Worm (Caenorhabditis elegans) whole organism, L4 larva: Measurements from ENCODE around the gene srv-2.
A peak's percentile ranks its signal among the peaks of the same experiment; 100 is the strongest.

ENCODE experiments used
- F26F4.8 ChIP-seq: fragments of 200-800 bp; sonication (Bioruptor generic); conservative IDR thresholded peaks from 2 replicates; pipeline ENCODE4 v1.3.6; 2022; ENCODE audit warnings: missing genetic modification characterization, missing compliant biosample characterization
- F37D6.2 ChIP-seq: sonication (generic microtip); optimal IDR thresholded peaks from 2 replicates; lab custom pipeline; 2016; ENCODE audit warnings: mild to moderate bottlenecking, missing genetic modification characterization, missing compliant biosample characterization
- F44E2.7 ChIP-seq: fragments of 200-800 bp; sonication (Bioruptor generic); IDR thresholded peaks from 2 replicates; pipeline ENCODE4 v2.1.2; 2022; ENCODE audit warnings: missing genetic modification characterization, missing compliant biosample characterization
- T26A8.4 ChIP-seq: fragments of 200-800 bp; sonication (Bioruptor generic); IDR thresholded peaks from 2 replicates; pipeline ENCODE4 v1.3.6; 2022; ENCODE audit warnings: missing genetic modification characterization, missing compliant biosample characterization
- Y5F2A.4 ChIP-seq: fragments of 200-800 bp; sonication (Bioruptor generic); optimal IDR thresholded peaks from 2 replicates; lab custom pipeline; 2018; ENCODE audit warnings: mild to moderate bottlenecking, missing genetic modification characterization, missing compliant biosample characterization
- aha-1 ChIP-seq: fragments of 150-350 bp; peaks from one replicate; lab custom pipeline; 2014; ENCODE audit warnings: missing biosample characterization, missing genetic modification characterization
- aly-2 ChIP-seq: sonication (generic microtip); optimal IDR thresholded peaks from 2 replicates; lab custom pipeline; 2018; ENCODE audit warnings: missing biosample characterization, missing genetic modification characterization
- arid-1 ChIP-seq: fragments of 200-800 bp; sonication (Bioruptor generic); conservative IDR thresholded peaks from 2 replicates; pipeline ENCODE4 v1.3.6; 2022; ENCODE audit warnings: missing genetic modification reagents, missing genetic modification characterization, missing compliant biosample characterization
- ceh-28 ChIP-seq: fragments of 150-350 bp; optimal IDR thresholded peaks from 2 replicates; lab custom pipeline; 2014; ENCODE audit warnings: missing biosample characterization, missing genetic modification reagents, missing genetic modification characterization
- ceh-32 ChIP-seq: sonication (generic microtip); optimal IDR thresholded peaks from 2 replicates; lab custom pipeline; 2016; ENCODE audit warnings: mild to moderate bottlenecking, missing genetic modification characterization, missing compliant biosample characterization; ENCODE audit not compliant: poor library complexity
- ces-1 ChIP-seq: fragments of 150-350 bp; sonication (generic microtip); optimal IDR thresholded peaks from 4 replicates; lab custom pipeline; 2014; ENCODE audit warnings: missing biosample characterization, missing genetic modification reagents, missing genetic modification characterization
- cey-2 ChIP-seq: sonication (generic microtip); optimal IDR thresholded peaks from 3 replicates; lab custom pipeline; 2017; ENCODE audit warnings: missing genetic modification characterization, mild to moderate bottlenecking, missing compliant biosample characterization, antibody characterized with exemption, borderline replicate concordance; ENCODE audit not compliant: insufficient read depth
- daf-16 ChIP-seq, 3 experiments: sonication (generic microtip); optimal IDR thresholded peaks; 2 replicates each; lab custom pipeline; 2016 to 2017; ENCODE audit warnings: missing genetic modification characterization in 3 of 3, missing genetic modification reagents in 3 of 3, mild to moderate bottlenecking in 2 of 3, missing compliant biosample characterization in 2 of 3, missing biosample characterization in 1 of 3, moderate library complexity in 1 of 3
- daf-19 ChIP-seq: fragments of 200-800 bp; sonication (Bioruptor generic); conservative IDR thresholded peaks from 2 replicates; pipeline ENCODE4 v1.3.6; 2022; ENCODE audit warnings: missing genetic modification characterization, missing compliant biosample characterization
- daf-8 ChIP-seq: fragments of 200-800 bp; sonication (Bioruptor generic); IDR thresholded peaks from 2 replicates; pipeline ENCODE4 v1.3.6; 2022; ENCODE audit warnings: missing genetic modification characterization, missing compliant biosample characterization
- duxl-1 ChIP-seq: sonication (generic microtip); optimal IDR thresholded peaks from 2 replicates; lab custom pipeline; 2016; ENCODE audit warnings: mild to moderate bottlenecking, missing genetic modification characterization, moderate library complexity, missing compliant biosample characterization; ENCODE audit not compliant: poor library complexity
- dve-1 ChIP-seq: sonication (generic microtip); optimal IDR thresholded peaks from 2 replicates; lab custom pipeline; 2017; ENCODE audit warnings: antibody characterized with exemption, mild to moderate bottlenecking, missing genetic modification characterization, missing compliant biosample characterization; ENCODE audit not compliant: insufficient read depth
- egl-27 ChIP-seq: sonication (generic microtip); optimal IDR thresholded peaks from 3 replicates; lab custom pipeline; 2017; ENCODE audit warnings: missing biosample characterization, missing genetic modification reagents, missing genetic modification characterization
- egl-43 ChIP-seq: fragments of 200-800 bp; sonication (Bioruptor generic); IDR thresholded peaks from 2 replicates; pipeline ENCODE4 v1.3.6; 2022; ENCODE audit warnings: missing genetic modification reagents, missing genetic modification characterization, missing compliant biosample characterization
- fkh-10 ChIP-seq: fragments of 150-350 bp; optimal IDR thresholded peaks from 2 replicates; lab custom pipeline; 2014; ENCODE audit warnings: missing biosample characterization, missing genetic modification reagents, missing genetic modification characterization
- fos-1 ChIP-seq: fragments of 150-350 bp; optimal IDR thresholded peaks from 2 replicates; lab custom pipeline; 2014; ENCODE audit warnings: missing biosample characterization, missing genetic modification characterization
- gei-8 ChIP-seq: fragments of 200-800 bp; sonication (Bioruptor generic); optimal IDR thresholded peaks from 2 replicates; lab custom pipeline; 2018; ENCODE audit warnings: mild to moderate bottlenecking, missing genetic modification characterization, missing compliant biosample characterization
- hmg-1.1 ChIP-seq: fragments of 200-800 bp; sonication (Bioruptor generic); IDR thresholded peaks from 2 replicates; pipeline ENCODE4 v1.3.6; 2022; ENCODE audit warnings: missing genetic modification reagents, missing genetic modification characterization, missing compliant biosample characterization
- lim-7 ChIP-seq: fragments of 200-800 bp; sonication (Bioruptor generic); IDR thresholded peaks from 2 replicates; pipeline ENCODE4 v1.3.6; 2022; ENCODE audit warnings: missing genetic modification characterization, missing compliant biosample characterization
- lin-1 ChIP-seq: fragments of 200-800 bp; sonication (Bioruptor generic); IDR thresholded peaks from 2 replicates; pipeline ENCODE4 v1.3.6; 2022; ENCODE audit warnings: missing genetic modification reagents, missing genetic modification characterization, missing compliant biosample characterization
- lin-13 ChIP-seq: fragments of 150-350 bp; optimal IDR thresholded peaks from 2 replicates; lab custom pipeline; 2014; ENCODE audit warnings: missing biosample characterization, missing genetic modification reagents, missing genetic modification characterization
- lin-39 ChIP-seq: fragments of 150-350 bp; optimal IDR thresholded peaks from 2 replicates; lab custom pipeline; 2014; ENCODE audit warnings: missing biosample characterization, missing genetic modification reagents, missing genetic modification characterization
- lir-3 ChIP-seq: sonication (generic microtip); optimal IDR thresholded peaks from 2 replicates; lab custom pipeline; 2016; ENCODE audit warnings: mild to moderate bottlenecking, missing genetic modification characterization, missing compliant biosample characterization
- madf-9 ChIP-seq: fragments of 200-800 bp; sonication (Bioruptor generic); conservative IDR thresholded peaks from 2 replicates; pipeline ENCODE4 v1.3.6; 2022; ENCODE audit warnings: missing genetic modification reagents, missing genetic modification characterization, missing compliant biosample characterization
- mdl-1 ChIP-seq, 2 experiments: fragments of 150-350 bp in 1 of 2; sonication (generic microtip) in 1 of 2; optimal IDR thresholded peaks; 2 replicates each; lab custom pipeline; 2014 to 2017; ENCODE audit warnings: missing biosample characterization in 2 of 2, missing genetic modification characterization in 2 of 2
- nhr-10 ChIP-seq: fragments of 150-350 bp; optimal IDR thresholded peaks from 2 replicates; lab custom pipeline; 2014; ENCODE audit warnings: missing biosample characterization, missing genetic modification characterization
- nhr-102 ChIP-seq: sonication (generic microtip); optimal IDR thresholded peaks from 2 replicates; lab custom pipeline; 2016; ENCODE audit warnings: mild to moderate bottlenecking, missing genetic modification characterization, moderate library complexity, missing compliant biosample characterization
- nhr-28 ChIP-seq: fragments of 150-350 bp; optimal IDR thresholded peaks from 2 replicates; lab custom pipeline; 2014; ENCODE audit warnings: missing biosample characterization, missing genetic modification characterization
- nhr-48 ChIP-seq: sonication (generic microtip); optimal IDR thresholded peaks from 2 replicates; lab custom pipeline; 2016; ENCODE audit warnings: mild to moderate bottlenecking, missing genetic modification characterization, missing compliant biosample characterization
- nhr-76 ChIP-seq: fragments of 150-350 bp; optimal IDR thresholded peaks from 2 replicates; lab custom pipeline; 2014; ENCODE audit warnings: missing biosample characterization, missing genetic modification characterization
- nhr-77 ChIP-seq: fragments of 150-350 bp; optimal IDR thresholded peaks from 2 replicates; lab custom pipeline; 2014; ENCODE audit warnings: missing biosample characterization, missing genetic modification characterization
- pha-4 ChIP-seq, 2 experiments: fragments of 150-350 bp in 1 of 2; fragments of 200-800 bp in 1 of 2; sonication (Bioruptor generic) in 1 of 2; IDR thresholded peaks in 1 of 2; optimal IDR thresholded peaks in 1 of 2; 2 replicates each; pipeline versions ENCODE4 v1.3.6 to Lab custom; 2014 to 2022; ENCODE audit warnings: missing genetic modification characterization in 2 of 2, missing genetic modification reagents in 2 of 2, missing biosample characterization in 1 of 2, missing compliant biosample characterization in 1 of 2
- php-3 ChIP-seq: fragments of 200-800 bp; sonication (Bioruptor generic); IDR thresholded peaks from 2 replicates; pipeline ENCODE4 v1.3.6; 2022; ENCODE audit warnings: missing genetic modification reagents, missing genetic modification characterization, missing compliant biosample characterization
- rbr-2 ChIP-seq: sonication (generic microtip); optimal IDR thresholded peaks from 2 replicates; lab custom pipeline; 2016; ENCODE audit warnings: missing genotype, missing genetic modification characterization, missing compliant biosample characterization
- saeg-2 ChIP-seq: fragments of 200-800 bp; sonication (Bioruptor generic); IDR thresholded peaks from 2 replicates; pipeline ENCODE4 v1.3.6; 2022; ENCODE audit warnings: missing genetic modification reagents, missing genetic modification characterization, missing compliant biosample characterization
- sdz-12 ChIP-seq: fragments of 200-800 bp; sonication (Bioruptor generic); optimal IDR thresholded peaks from 2 replicates; lab custom pipeline; 2018; ENCODE audit warnings: mild to moderate bottlenecking, missing genetic modification characterization, missing compliant biosample characterization
- snpc-1.2 ChIP-seq: fragments of 200-800 bp; sonication (Bioruptor generic); IDR thresholded peaks from 2 replicates; pipeline ENCODE4 v1.3.6; 2022; ENCODE audit warnings: missing genetic modification reagents, missing genetic modification characterization, missing compliant biosample characterization
- spr-3 ChIP-seq: fragments of 200-800 bp; sonication (Bioruptor generic); optimal IDR thresholded peaks from 2 replicates; lab custom pipeline; 2018; ENCODE audit warnings: mild to moderate bottlenecking, missing genetic modification characterization, missing compliant biosample characterization
- tag-97 ChIP-seq: fragments of 200-800 bp; sonication (Bioruptor generic); IDR thresholded peaks from 2 replicates; pipeline ENCODE4 v1.3.6; 2022; ENCODE audit warnings: missing genetic modification characterization, missing compliant biosample characterization
- unc-39 ChIP-seq: sonication (generic microtip); optimal IDR thresholded peaks from 2 replicates; lab custom pipeline; 2017; ENCODE audit warnings: missing biosample characterization, missing genetic modification characterization
- unc-62 ChIP-seq, 3 experiments: fragments of 150-350 bp in 1 of 3; sonication (generic microtip); optimal IDR thresholded peaks in 2 of 3; peaks in 1 of 3; 1 replicate in 1 of 3; 2 replicates in 2 of 3; lab custom pipeline; 2014 to 2017; ENCODE audit warnings: missing biosample characterization in 3 of 3, missing genetic modification characterization in 3 of 3, missing genetic modification reagents in 3 of 3, missing genotype in 1 of 3
- zfp-3 ChIP-seq: fragments of 200-800 bp; sonication (Bioruptor generic); conservative IDR thresholded peaks from 2 replicates; pipeline ENCODE4 v1.3.6; 2022; ENCODE audit warnings: missing genetic modification reagents, missing genetic modification characterization, missing compliant biosample characterization
- zip-11 ChIP-seq: fragments of 200-800 bp; sonication (Bioruptor generic); IDR thresholded peaks from 2 replicates; pipeline ENCODE4 v1.3.6; 2022; ENCODE audit warnings: missing genetic modification characterization, missing compliant biosample characterization
- zip-2 ChIP-seq: fragments of 150-350 bp; optimal IDR thresholded peaks from 2 replicates; lab custom pipeline; 2014; ENCODE audit warnings: missing biosample characterization, missing genetic modification characterization

The srv-2 gene

ce11 chrII:10563368-10563767 lies 38.7 kb downstream of the srv-2 start, which contains the start of gene cdc-48.1 (continued):
- TF ChIP-seq hmg-1.1 (GFP tag; lab: Robert Waterston, UW): peak; percentile 99
- peak; percentile 91 to 94 for TF ChIP-seq daf-16 (GFP tag; optimal IDR thresholded peaks at IDR 0.05; lab: Kevin White, UChicago)
- peak; percentile 97 for TF ChIP-seq daf-16 (tag; optimal IDR thresholded peaks at IDR 0.05; lab: Kevin White, UChicago)
- TF ChIP-seq zip-2: peak; percentile 95
- peak; percentile 83 for TF ChIP-seq lim-7
- TF ChIP-seq sdz-12: peak; percentile 96
- peak; percentile 97 for TF ChIP-seq ces-1
- peak; percentile 99 for TF ChIP-seq madf-9 (GFP tag; lab: Robert Waterston, UW)
- peak; percentile 98 for TF ChIP-seq nhr-102
- peak; percentile 95 for TF ChIP-seq cey-2 (tag; lab: Kevin White, UChicago)
- peak; percentile 99 for TF ChIP-seq rbr-2 (tag; lab: Kevin White, UChicago)
- TF ChIP-seq Y5F2A.4: peak; percentile 97
- TF ChIP-seq egl-43 (GFP tag; lab: Robert Waterston, UW): peak; percentile 95
- TF ChIP-seq lin-1 (GFP tag; lab: Robert Waterston, UW): peak; percentile 99
- TF ChIP-seq mdl-1 (tag; optimal IDR thresholded peaks at IDR 0.05; lab: Kevin White, UChicago): peak; percentile 73 to 98
- TF ChIP-seq F44E2.7 (GFP tag; lab: Robert Waterston, UW): peak; percentile 95
- peak; percentile 100 for TF ChIP-seq nhr-77 (tag; lab: Kevin White, UChicago)
- peak; percentile 91 for TF ChIP-seq nhr-76
- peak; percentile 19 to 100 for TF ChIP-seq unc-62 (GFP tag; optimal IDR thresholded peaks at IDR 0.05 in 1 of 2; lab: Kevin White, UChicago)
- no peak for TF ChIP-seq unc-62 (tag; optimal IDR thresholded peaks at IDR 0.05; lab: Kevin White, UChicago)
- peak; percentile 100 for TF ChIP-seq lin-13 (GFP tag; lab: Kevin White, UChicago)
- TF ChIP-seq egl-27 (tag; lab: Kevin White, UChicago): peak; percentile 65
- TF ChIP-seq tag-97 (GFP tag; lab: Robert Waterston, UW): 0 out of 2 replicates have a peak, but pooled peaks have one; percentile 73
- peak; percentile 98 for TF ChIP-seq spr-3
- peak; percentile 98 for TF ChIP-seq duxl-1 (tag; lab: Kevin White, UChicago)
- peak; percentile 98 for TF ChIP-seq saeg-2 (GFP tag; lab: Robert Waterston, UW)
- TF ChIP-seq unc-39: no peak
- peak; percentile 98 for TF ChIP-seq nhr-10 (tag; lab: Kevin White, UChicago)
- TF ChIP-seq fkh-10 (GFP tag; lab: Kevin White, UChicago): peak; percentile 100
- TF ChIP-seq arid-1 (GFP tag; lab: Robert Waterston, UW): peak; percentile 99
- peak; percentile 98 for TF ChIP-seq lin-39
- peak; percentile 54; the same call in 1 of the 2 replicates for TF ChIP-seq F26F4.8
- peak; percentile 99 for TF ChIP-seq pha-4 (GFP tag; IDR thresholded peaks at IDR 0.05; lab: Robert Waterston, UW)
- peak; percentile 100 for TF ChIP-seq pha-4 (tag; optimal IDR thresholded peaks at IDR 0.05; lab: Kevin White, UChicago)
- peak; percentile 98 for TF ChIP-seq daf-19 (GFP tag; lab: Robert Waterston, UW)
- TF ChIP-seq zip-11 (GFP tag; lab: Robert Waterston, UW): peak; percentile 75; the same call in 1 of the 2 replicates
- peak; percentile 97 for TF ChIP-seq F37D6.2
- peak; percentile 100 for TF ChIP-seq dve-1 (tag; lab: Kevin White, UChicago)
- TF ChIP-seq fos-1 (tag; lab: Kevin White, UChicago): peak; percentile 93
- peak; percentile 99 for TF ChIP-seq T26A8.4
- TF ChIP-seq ceh-28 (tag; lab: Kevin White, UChicago): peak; percentile 72
- peak; percentile 96 for TF ChIP-seq php-3 (GFP tag; lab: Robert Waterston, UW)
- peak; percentile 100 for TF ChIP-seq zfp-3 (GFP tag; lab: Robert Waterston, UW)
- peak; percentile 100 for TF ChIP-seq aha-1 (tag; lab: Kevin White, UChicago)
- peak; percentile 94 for TF ChIP-seq snpc-1.2 (GFP tag; lab: Robert Waterston, UW)
- peak; percentile 97 for TF ChIP-seq nhr-48 (tag; lab: Kevin White, UChicago)
- peak; percentile 92; the same call in 1 of the 2 replicates for TF ChIP-seq daf-8 (GFP tag; lab: Robert Waterston, UW)
- TF ChIP-seq ceh-32 (tag; lab: Kevin White, UChicago): peak; percentile 81
- peak; percentile 96 for TF ChIP-seq gei-8
- peak; percentile 99 for TF ChIP-seq nhr-28
- peak; percentile 87 for TF ChIP-seq lir-3 (tag; lab: Kevin White, UChicago)
- peak; percentile 90 for TF ChIP-seq aly-2 (tag; lab: Kevin White, UChicago)
